Worm (Caenorhabditis elegans) whole organism, late embryonic: Measurements from ENCODE around the gene ccr-4.

Experiments used
- ahr-1 ChIP-seq: sonication (generic microtip); optimal IDR thresholded peaks from 2 replicates; lab custom pipeline; 2016; ENCODE audit warnings: missing genetic modification characterization, missing compliant biosample characterization
- ceh-14 ChIP-seq: sonication (generic microtip); optimal IDR thresholded peaks from 2 replicates; lab custom pipeline; 2016; ENCODE audit warnings: missing genotype, missing genetic modification characterization, missing compliant biosample characterization
- ceh-18 ChIP-seq: sonication (generic microtip); optimal IDR thresholded peaks from 2 replicates; lab custom pipeline; 2016; ENCODE audit warnings: missing genetic modification characterization, missing compliant biosample characterization
- ceh-19 ChIP-seq: fragments of 200-800 bp; sonication (Bioruptor generic); optimal IDR thresholded peaks from 2 replicates; lab custom pipeline; 2018; ENCODE audit warnings: mild to moderate bottlenecking, missing genetic modification characterization, missing compliant biosample characterization
- ceh-2 ChIP-seq: sonication (generic microtip); optimal IDR thresholded peaks from 2 replicates; lab custom pipeline; 2016; ENCODE audit warnings: missing genotype, missing genetic modification characterization, missing compliant biosample characterization
- ceh-22 ChIP-seq: sonication (generic microtip); optimal IDR thresholded peaks from 2 replicates; lab custom pipeline; 2017; ENCODE audit warnings: missing biosample characterization, missing genetic modification characterization
- ceh-24 ChIP-seq: sonication (generic microtip); optimal IDR thresholded peaks from 2 replicates; lab custom pipeline; 2016; ENCODE audit warnings: mild to moderate bottlenecking, missing genetic modification characterization, missing compliant biosample characterization
- ceh-30 ChIP-seq: fragments of 150-350 bp; optimal IDR thresholded peaks from 2 replicates; lab custom pipeline; 2014; ENCODE audit warnings: missing biosample characterization, missing genetic modification characterization
- ceh-31 ChIP-seq: sonication (generic microtip); optimal IDR thresholded peaks from 2 replicates; lab custom pipeline; 2016; ENCODE audit warnings: missing genetic modification characterization, missing compliant biosample characterization
- ceh-34 ChIP-seq: sonication (generic microtip); optimal IDR thresholded peaks from 2 replicates; lab custom pipeline; 2016; ENCODE audit warnings: mild to moderate bottlenecking, missing genetic modification characterization, missing compliant biosample characterization
- dmd-4 ChIP-seq: sonication (generic microtip); optimal IDR thresholded peaks from 2 replicates; lab custom pipeline; 2016; ENCODE audit warnings: borderline replicate concordance, missing genetic modification characterization, missing compliant biosample characterization
- elt-2 ChIP-seq: sonication (generic microtip); optimal IDR thresholded peaks from 2 replicates; lab custom pipeline; 2016; ENCODE audit warnings: missing genetic modification reagents, missing genetic modification characterization, missing compliant biosample characterization
- elt-4 ChIP-seq: sonication (generic microtip); optimal IDR thresholded peaks from 2 replicates; lab custom pipeline; 2016; ENCODE audit warnings: missing genetic modification characterization, missing compliant biosample characterization
- eyg-1 ChIP-seq: sonication (generic microtip); optimal IDR thresholded peaks from 2 replicates; lab custom pipeline; 2016; ENCODE audit warnings: missing genotype, missing genetic modification characterization, missing compliant biosample characterization
- fax-1 ChIP-seq: sonication (generic microtip); optimal IDR thresholded peaks from 2 replicates; lab custom pipeline; 2016; ENCODE audit warnings: missing genotype, missing genetic modification characterization, missing compliant biosample characterization
- gmeb-2 ChIP-seq: sonication (generic microtip); optimal IDR thresholded peaks from 2 replicates; lab custom pipeline; 2016; ENCODE audit warnings: missing genetic modification characterization, inconsistent platforms, missing compliant biosample characterization
- hlh-13 ChIP-seq: fragments of 200-800 bp; sonication (Bioruptor generic); optimal IDR thresholded peaks from 2 replicates; lab custom pipeline; 2018; ENCODE audit warnings: mild to moderate bottlenecking, missing genetic modification characterization, missing compliant biosample characterization
- hlh-15 ChIP-seq: sonication (generic microtip); optimal IDR thresholded peaks from 2 replicates; lab custom pipeline; 2016; ENCODE audit warnings: missing genetic modification characterization, missing compliant biosample characterization
- hlh-30 ChIP-seq: sonication (generic microtip); optimal IDR thresholded peaks from 2 replicates; lab custom pipeline; 2017; ENCODE audit warnings: antibody characterized with exemption, missing genetic modification characterization, missing compliant biosample characterization; ENCODE audit not compliant: insufficient read depth
- hlh-8 ChIP-seq: sonication (generic microtip); optimal IDR thresholded peaks from 2 replicates; lab custom pipeline; 2016; ENCODE audit warnings: missing genotype, missing genetic modification characterization, missing compliant biosample characterization
- lim-6 ChIP-seq: sonication (generic microtip); optimal IDR thresholded peaks from 2 replicates; lab custom pipeline; 2016; ENCODE audit warnings: missing genetic modification characterization, missing compliant biosample characterization
- lin-11 ChIP-seq: fragments of 200-800 bp; sonication (Bioruptor generic); optimal IDR thresholded peaks from 2 replicates; lab custom pipeline; 2018; ENCODE audit warnings: mild to moderate bottlenecking, missing genetic modification characterization, missing compliant biosample characterization
- madf-2 ChIP-seq: sonication (generic microtip); optimal IDR thresholded peaks from 2 replicates; lab custom pipeline; 2017; ENCODE audit warnings: missing genetic modification characterization, missing compliant biosample characterization
- nfya-1 ChIP-seq: sonication (generic microtip); optimal IDR thresholded peaks from 2 replicates; lab custom pipeline; 2017; ENCODE audit warnings: missing genetic modification characterization, mild to moderate bottlenecking, missing compliant biosample characterization, antibody characterized with exemption, moderate library complexity
- npax-4 ChIP-seq: sonication (generic microtip); optimal IDR thresholded peaks from 2 replicates; lab custom pipeline; 2016; ENCODE audit warnings: missing genetic modification characterization, missing compliant biosample characterization
- odd-2 ChIP-seq: sonication (generic microtip); optimal IDR thresholded peaks from 2 replicates; lab custom pipeline; 2017; ENCODE audit warnings: antibody characterized with exemption, mild to moderate bottlenecking, missing genetic modification characterization, missing compliant biosample characterization
- pha-2 ChIP-seq: sonication (generic microtip); optimal IDR thresholded peaks from 2 replicates; lab custom pipeline; 2017; ENCODE audit warnings: mild to moderate bottlenecking, missing genetic modification characterization, missing compliant biosample characterization
- pqm-1 ChIP-seq: sonication (generic microtip); optimal IDR thresholded peaks from 2 replicates; lab custom pipeline; 2016; ENCODE audit warnings: missing genetic modification characterization, missing compliant biosample characterization
- ref-2 ChIP-seq: sonication (generic microtip); optimal IDR thresholded peaks from 2 replicates; lab custom pipeline; 2016; ENCODE audit warnings: missing genetic modification characterization, missing compliant biosample characterization
- rnt-1 ChIP-seq: sonication (generic microtip); optimal IDR thresholded peaks from 2 replicates; lab custom pipeline; 2016; ENCODE audit warnings: missing genetic modification characterization, missing compliant biosample characterization
- sdc-2 ChIP-seq: sonication (generic microtip); optimal IDR thresholded peaks from 2 replicates; lab custom pipeline; 2016; ENCODE audit warnings: missing genotype, missing genetic modification characterization, missing compliant biosample characterization
- sox-2 ChIP-seq: fragments of 200-800 bp; sonication (Bioruptor generic); IDR thresholded peaks from 2 replicates; pipeline ENCODE4 v1.3.6; 2022; ENCODE audit warnings: missing genetic modification reagents, missing genetic modification characterization, missing compliant biosample characterization
- syd-9 ChIP-seq: sonication (generic microtip); optimal IDR thresholded peaks from 2 replicates; lab custom pipeline; 2016; ENCODE audit warnings: mild to moderate bottlenecking, missing genetic modification characterization, moderate library complexity, missing compliant biosample characterization
- tbx-2 ChIP-seq: sonication (generic microtip); optimal IDR thresholded peaks from 2 replicates; lab custom pipeline; 2016; ENCODE audit warnings: missing genetic modification characterization, missing compliant biosample characterization
- unc-3 ChIP-seq, 2 experiments: fragments of 200-800 bp in 1 of 2; sonication (Bioruptor generic) in 1 of 2; sonication (generic microtip) in 1 of 2; conservative IDR thresholded peaks in 1 of 2; optimal IDR thresholded peaks in 1 of 2; 2 replicates each; pipeline versions ENCODE4 v1.3.6 to Lab custom; 2016 to 2022; ENCODE audit warnings: missing compliant biosample characterization in 2 of 2, missing genetic modification characterization in 2 of 2, missing genetic modification reagents in 1 of 2
- unc-42 ChIP-seq: sonication (generic microtip); optimal IDR thresholded peaks from 2 replicates; lab custom pipeline; 2016; ENCODE audit warnings: missing genotype, missing genetic modification characterization, missing compliant biosample characterization
- unc-55 ChIP-seq: sonication (generic microtip); optimal IDR thresholded peaks from 2 replicates; lab custom pipeline; 2017; ENCODE audit warnings: missing biosample characterization, missing genetic modification reagents, missing genetic modification characterization

The ccr-4 gene

DNA sequence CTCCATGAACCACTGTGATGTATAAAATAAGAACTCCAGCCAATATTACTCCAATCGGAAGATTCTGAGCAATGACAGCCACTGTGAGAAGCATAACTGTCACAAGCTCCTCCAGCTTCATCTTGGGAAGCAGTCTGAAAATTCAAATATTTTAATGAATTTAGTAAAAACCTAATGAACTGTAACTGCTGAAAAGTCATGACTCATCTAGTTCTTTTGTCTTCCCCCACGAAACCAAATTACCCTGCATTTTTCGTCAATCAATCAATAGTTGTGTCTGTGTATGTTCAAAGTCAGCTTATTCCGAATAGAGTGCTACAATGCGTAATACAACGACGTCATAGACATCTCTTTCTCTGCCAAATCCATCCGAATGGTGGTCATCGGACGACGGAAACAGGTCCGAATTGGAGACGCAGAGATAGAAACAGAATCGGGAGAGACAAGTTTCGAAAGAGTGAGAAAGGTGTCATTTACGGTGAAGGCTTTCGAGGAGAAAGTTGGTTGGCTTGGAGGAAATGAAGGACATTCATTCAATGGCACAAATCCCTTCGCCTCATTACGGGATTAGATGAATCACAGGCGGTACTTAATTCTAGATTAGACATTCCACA lies 35.4 kb downstream of the ccr-4 start:
- TF ChIP-seq ref-2 (tag; lab: Kevin White, UChicago), result peak; percentile 54
- peak; percentile 19 for TF ChIP-seq ceh-31 (tag; lab: Kevin White, UChicago)
- TF ChIP-seq sox-2 (GFP tag; lab: Robert Waterston, UW), result no peak
- TF ChIP-seq nfya-1, result peak; percentile 20

- TF ChIP-seq pha-2, result no peak
- TF ChIP-seq gmeb-2, result no peak
- TF ChIP-seq npax-4 (tag; lab: Kevin White, UChicago), result no peak
- TF ChIP-seq sox-2 (GFP tag; lab: Robert Waterston, UW), result no peak
- no peak for TF ChIP-seq ahr-1 (tag; lab: Kevin White, UChicago)
Observed at ce11 chrIV:12398437-12398836, 37.1 kb downstream of the ccr-4 start, which contains the start of gene acs-20. Gene acs-20 (minus strand): TSS chrIV:12398706.

DNA sequence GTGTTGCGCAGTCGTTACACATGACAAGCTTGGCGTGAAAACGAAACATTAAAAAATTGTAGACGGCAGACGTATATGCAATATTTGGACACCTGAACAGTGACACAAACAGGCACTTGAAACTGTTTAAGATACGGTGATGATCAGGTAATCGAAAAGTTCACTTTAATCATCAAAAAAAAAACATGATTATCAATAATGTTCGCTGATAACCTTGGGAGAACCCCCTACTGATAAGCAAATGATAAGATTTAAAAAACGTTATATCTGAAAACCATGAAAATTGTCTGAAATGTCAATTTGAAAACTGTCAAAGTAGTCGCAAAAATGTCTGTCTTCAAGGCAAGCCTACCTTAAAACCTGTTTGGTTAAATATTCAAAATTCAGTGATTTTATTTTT lies 38.6 kb downstream of the ccr-4 start:
- TF ChIP-seq ceh-34 (tag; lab: Kevin White, UChicago) (no peak), elt-2 (tag; lab: Kevin White, UChicago) (peak; percentile 96)

DNA sequence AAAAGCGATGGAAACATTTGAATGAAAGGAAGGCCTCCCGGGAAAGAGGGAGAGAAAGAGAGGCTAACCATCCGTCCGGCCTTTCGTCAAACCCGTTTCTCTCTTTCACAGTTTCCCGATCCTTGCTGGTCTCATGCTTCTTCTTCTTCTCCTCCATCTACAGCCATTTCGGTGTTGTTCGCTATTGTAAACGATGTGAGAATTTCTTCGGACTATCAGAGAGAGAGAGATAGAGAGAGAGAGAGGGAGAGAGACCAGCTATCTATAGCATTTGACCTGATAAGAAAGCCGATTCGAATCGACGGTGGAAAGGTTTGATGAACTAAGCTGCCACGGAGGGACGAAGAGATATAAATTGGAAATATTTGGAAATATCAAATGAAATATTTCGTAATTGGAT lies 42.1 kb downstream of the ccr-4 start:
- TF ChIP-seq syd-9 (tag; lab: Kevin White, UChicago) (no peak), elt-4 (tag; lab: Kevin White, UChicago) (no peak), lim-6 (tag; lab: Kevin White, UChicago) (no peak), elt-2 (tag; lab: Kevin White, UChicago) (no peak)

DNA sequence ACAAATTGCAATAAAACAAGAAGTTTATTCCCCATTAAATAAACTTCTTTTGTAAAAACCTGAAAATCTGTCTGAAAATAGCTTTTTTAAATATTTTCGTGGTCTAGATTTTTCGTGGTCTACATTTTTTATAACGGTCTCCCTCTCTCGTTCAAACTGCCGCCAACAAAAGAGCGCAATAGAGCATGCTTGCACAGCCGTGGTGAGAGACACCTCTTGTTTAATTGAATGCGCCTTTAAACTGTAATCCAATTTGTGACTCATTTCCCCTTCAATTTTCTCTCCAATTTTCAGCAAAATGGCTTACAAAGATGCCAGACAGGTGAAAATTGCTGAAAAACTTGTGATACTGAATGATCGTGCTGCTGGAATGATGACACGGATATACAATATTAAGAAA lies 42.8 kb downstream of the ccr-4 start, which contains the start of gene gex-3:
TSS of gene gex-3 (plus strand) at position 295 of the 400 bp plus-strand sequence.
- TF ChIP-seq pqm-1, result no peak
- peak; percentile 58 for TF ChIP-seq unc-55 (GFP tag; lab: Kevin White, UChicago)
- TF ChIP-seq ref-2 (tag; lab: Kevin White, UChicago), result peak; percentile 32
- TF ChIP-seq rnt-1 (tag; lab: Kevin White, UChicago), result peak; percentile 19
- TF ChIP-seq elt-4 (tag; lab: Kevin White, UChicago), result no peak
- TF ChIP-seq pha-2, result no peak
- no peak for TF ChIP-seq unc-3 (GFP tag; conservative IDR thresholded peaks at IDR 0.05; lab: Robert Waterston, UW)
- peak; percentile 6 for TF ChIP-seq unc-3 (tag; optimal IDR thresholded peaks at IDR 0.05; lab: Kevin White, UChicago)
- peak; percentile 32 for TF ChIP-seq hlh-30
- peak; percentile 34 for TF ChIP-seq tbx-2
- peak; percentile 9 for TF ChIP-seq ceh-34 (tag; lab: Kevin White, UChicago)
- TF ChIP-seq ceh-14, result no peak
- TF ChIP-seq ceh-2 (tag; lab: Kevin White, UChicago), result peak; percentile 33
- TF ChIP-seq unc-42 (tag; lab: Kevin White, UChicago), result peak; percentile 100
- TF ChIP-seq ceh-18 (tag; lab: Kevin White, UChicago), result peak; percentile 47
- TF ChIP-seq lin-11 (tag; lab: Kevin White, UChicago), result no peak
- peak; percentile 81 for TF ChIP-seq ceh-31 (tag; lab: Kevin White, UChicago)
- TF ChIP-seq ceh-19 (GFP tag; lab: Kevin White, UChicago), result no peak
- peak; percentile 61 for TF ChIP-seq nfya-1
- TF ChIP-seq, all 69 proteins: peak for 12

ce11 chrIV:12408625-12409024 lies 47.3 kb downstream of the ccr-4 start, which contains the start of gene dsb-1:
Gene dsb-1 (plus strand): TSS chrIV:12408925.
- TF ChIP-seq hlh-30 (no peak), hlh-8 (tag; lab: Kevin White, UChicago) (no peak), tbx-2 (no peak), eyg-1 (no peak), hlh-15 (no peak)

- TF ChIP-seq elt-2 (tag; lab: Kevin White, UChicago) (no peak), ceh-24 (tag; lab: Kevin White, UChicago) (no peak), madf-2 (tag; lab: Kevin White, UChicago) (no peak), tbx-2 (no peak), odd-2 (tag; lab: Kevin White, UChicago) (no peak), ceh-30 (no peak), hlh-13 (GFP tag; lab: Kevin White, UChicago) (no peak), sdc-2 (no peak), pqm-1 (no peak), dmd-4 (tag; lab: Kevin White, UChicago) (no peak), ceh-14 (no peak), ceh-22 (no peak), hlh-30 (no peak), ceh-19 (GFP tag; lab: Kevin White, UChicago) (no peak), fax-1 (tag; lab: Kevin White, UChicago) (no peak), pha-2 (no peak)
Observed at ce11 chrIV:12410167-12410566, 48.8 kb downstream of the ccr-4 start, which contains the start of gene acl-13. Gene acl-13 (plus strand): TSS chrIV:12410467.
